Fruit fly (Drosophila melanogaster) whole organism, wandering third instar larva: Measurements from ENCODE around the gene ush.

Source experiments
- Dfd ChIP-seq: fragments of >200 bp; optimal IDR thresholded peaks from 2 replicates; lab custom pipeline; 2017; ENCODE audit warnings: missing biosample characterization, missing genetic modification characterization
- Dif ChIP-seq: fragments of 200-275, 200-300 bp; sonication (Bioruptor generic); optimal IDR thresholded peaks from 2 replicates; lab custom pipeline; 2018; ENCODE audit warnings: missing biosample characterization, missing genetic modification characterization; ENCODE audit not compliant: partially characterized antibody

- TF ChIP-seq Dif (GFP tag; lab: Kevin White, UChicago) (peak; percentile 14), Dfd (GFP tag; lab: Kevin White, UChicago) (no peak)
Measured at dm6 chr2L:559311-559710, 83.3 kb downstream of the ush start, which contains the start of gene Tspo.
